Worm (Caenorhabditis elegans) whole organism, young adult: ENCODE data around the gene tag-280.

Experiments used
- B0336.3 ChIP-seq: fragments of 200-800 bp; sonication (Bioruptor generic); IDR thresholded peaks from 2 replicates; pipeline ENCODE4 v1.3.6; 2022; ENCODE audit warnings: missing genetic modification characterization, missing compliant biosample characterization
- F57A8.1 ChIP-seq: fragments of 200-800 bp; sonication (Bioruptor generic); optimal IDR thresholded peaks from 2 replicates; lab custom pipeline; 2018; ENCODE audit warnings: mild to moderate bottlenecking, missing genetic modification characterization, moderate library complexity, missing compliant biosample characterization
- T26A5.8 ChIP-seq: sonication (generic microtip); optimal IDR thresholded peaks from 2 replicates; lab custom pipeline; 2016; ENCODE audit warnings: missing genetic modification characterization, missing compliant biosample characterization
- Y53G8AR.9 ChIP-seq: fragments of 200-800 bp; sonication (Bioruptor generic); conservative IDR thresholded peaks from 2 replicates; pipeline ENCODE4 v1.3.6; 2022; ENCODE audit warnings: missing genetic modification reagents, missing genetic modification characterization, missing compliant biosample characterization
- Y79H2A.3 ChIP-seq: fragments of 200-800 bp; sonication (Bioruptor generic); conservative IDR thresholded peaks from 2 replicates; pipeline ENCODE4 v1.3.6; 2022; ENCODE audit warnings: missing genetic modification reagents, missing genetic modification characterization, missing compliant biosample characterization
- ZK185.1 ChIP-seq: sonication (generic microtip); optimal IDR thresholded peaks from 2 replicates; lab custom pipeline; 2016; ENCODE audit warnings: mild to moderate bottlenecking, missing genetic modification characterization, missing compliant biosample characterization; ENCODE audit not compliant: poor library complexity, severe bottlenecking
- akir-1 ChIP-seq: fragments of 200-800 bp; sonication (Bioruptor generic); optimal IDR thresholded peaks from 2 replicates; lab custom pipeline; 2018; ENCODE audit warnings: mild to moderate bottlenecking, missing genetic modification characterization, moderate library complexity, missing compliant biosample characterization
- ama-1 ChIP-seq, 3 experiments: fragments of 150-350 bp in 1 of 3; sonication (generic microtip) in 2 of 3; optimal IDR thresholded peaks; 2 replicates each; lab custom pipeline; 2014 to 2018; ENCODE audit warnings: missing biosample characterization in 2 of 3, missing genetic modification characterization in 2 of 3, missing genetic modification reagents in 2 of 3
- atf-7 ChIP-seq: sonication (generic microtip); optimal IDR thresholded peaks from 2 replicates; lab custom pipeline; 2017; ENCODE audit warnings: mild to moderate bottlenecking, missing genetic modification characterization, missing compliant biosample characterization
- athp-1 ChIP-seq: sonication (generic microtip); optimal IDR thresholded peaks from 2 replicates; lab custom pipeline; 2017; ENCODE audit warnings: mild to moderate bottlenecking, missing genetic modification characterization, missing compliant biosample characterization
- attf-6 ChIP-seq: fragments of 200-800 bp; sonication (Bioruptor generic); IDR thresholded peaks from 2 replicates; pipeline ENCODE4 v1.3.6; 2022; ENCODE audit warnings: missing genetic modification reagents, missing genetic modification characterization, missing compliant biosample characterization
- bed-2 ChIP-seq: fragments of 200-800 bp; sonication (Bioruptor generic); IDR thresholded peaks from 2 replicates; pipeline ENCODE4 v1.3.6; 2022; ENCODE audit warnings: missing genetic modification reagents, missing genetic modification characterization, missing compliant biosample characterization
- ccch-3 ChIP-seq: fragments of 200-800 bp; sonication (Bioruptor generic); optimal IDR thresholded peaks from 2 replicates; lab custom pipeline; 2018; ENCODE audit warnings: mild to moderate bottlenecking, missing genetic modification characterization, missing compliant biosample characterization
- ceh-100 ChIP-seq: fragments of 200-800 bp; sonication (Bioruptor generic); IDR thresholded peaks from 2 replicates; pipeline ENCODE4 v1.3.6; 2022; ENCODE audit warnings: missing genetic modification reagents, missing genetic modification characterization, missing compliant biosample characterization
- ceh-79 ChIP-seq: sonication (generic microtip); optimal IDR thresholded peaks from 2 replicates; lab custom pipeline; 2017; ENCODE audit warnings: mild to moderate bottlenecking, missing genetic modification characterization, missing compliant biosample characterization
- ceh-91 ChIP-seq: fragments of 200-800 bp; sonication (Bioruptor generic); IDR thresholded peaks from 2 replicates; pipeline ENCODE4 v1.3.6; 2022; ENCODE audit warnings: missing genetic modification reagents, missing genetic modification characterization, missing compliant biosample characterization
- dpff-1 ChIP-seq: sonication (generic microtip); optimal IDR thresholded peaks from 2 replicates; lab custom pipeline; 2017; ENCODE audit warnings: mild to moderate bottlenecking, missing genetic modification characterization, missing compliant biosample characterization
- dpl-1 ChIP-seq: fragments of 150-350 bp; optimal IDR thresholded peaks from 2 replicates; lab custom pipeline; 2014; ENCODE audit warnings: missing biosample characterization, missing genetic modification reagents, missing genetic modification characterization
- egl-18 ChIP-seq: fragments of 200-800 bp; sonication (Bioruptor generic); IDR thresholded peaks from 2 replicates; pipeline ENCODE4 v1.3.6; 2022; ENCODE audit warnings: missing genetic modification reagents, missing genetic modification characterization, missing compliant biosample characterization
- ekl-4 ChIP-seq: fragments of 200-800 bp; sonication (Bioruptor generic); IDR thresholded peaks from 2 replicates; pipeline ENCODE4 v1.3.6; 2022; ENCODE audit warnings: missing genetic modification reagents, missing genetic modification characterization, missing compliant biosample characterization
- gei-17 ChIP-seq: fragments of 200-800 bp; sonication (Bioruptor generic); optimal IDR thresholded peaks from 2 replicates; lab custom pipeline; 2018; ENCODE audit warnings: mild to moderate bottlenecking, missing genetic modification characterization, missing compliant biosample characterization
- hmg-20 ChIP-seq: fragments of 200-800 bp; sonication (Bioruptor generic); IDR thresholded peaks from 2 replicates; pipeline ENCODE4 v1.3.6; 2022; ENCODE audit warnings: missing genetic modification reagents, missing genetic modification characterization, missing compliant biosample characterization
- hsf-1 ChIP-seq: fragments of 200-800 bp; sonication (Bioruptor generic); IDR thresholded peaks from 2 replicates; pipeline ENCODE4 v1.3.6; 2022; ENCODE audit warnings: missing genetic modification reagents, missing genetic modification characterization, missing compliant biosample characterization
- lin-40 ChIP-seq: sonication (generic microtip); optimal IDR thresholded peaks from 2 replicates; lab custom pipeline; 2016; ENCODE audit warnings: missing genetic modification characterization, mild to moderate bottlenecking, missing compliant biosample characterization, missing genotype, missing genetic modification reagents
- lir-1 ChIP-seq: fragments of 200-800 bp; sonication (Bioruptor generic); conservative IDR thresholded peaks from 2 replicates; pipeline ENCODE4 v1.3.6; 2022; ENCODE audit warnings: missing genetic modification reagents, missing genetic modification characterization, missing compliant biosample characterization
- lsl-1 ChIP-seq: fragments of 200-800 bp; sonication (Bioruptor generic); optimal IDR thresholded peaks from 2 replicates; lab custom pipeline; 2018; ENCODE audit warnings: mild to moderate bottlenecking, missing genetic modification characterization, moderate library complexity, missing compliant biosample characterization
- lsy-27 ChIP-seq: sonication (generic microtip); optimal IDR thresholded peaks from 2 replicates; lab custom pipeline; 2017; ENCODE audit warnings: missing genetic modification characterization, mild to moderate bottlenecking, missing compliant biosample characterization, antibody characterized with exemption, missing genotype, borderline replicate concordance; ENCODE audit not compliant: insufficient read depth
- madf-3 ChIP-seq: fragments of 200-800 bp; sonication (Bioruptor generic); IDR thresholded peaks from 2 replicates; pipeline ENCODE4 v1.3.6; 2022; ENCODE audit warnings: missing genetic modification reagents, missing genetic modification characterization, missing compliant biosample characterization
- mxl-1 ChIP-seq: sonication (generic microtip); optimal IDR thresholded peaks from 2 replicates; lab custom pipeline; 2016; ENCODE audit warnings: missing genetic modification characterization, missing compliant biosample characterization
- nfya-1 ChIP-seq: sonication (generic microtip); optimal IDR thresholded peaks from 2 replicates; lab custom pipeline; 2017; ENCODE audit warnings: antibody characterized with exemption, missing compliant biosample characterization, missing genetic modification characterization, borderline replicate concordance; ENCODE audit not compliant: insufficient read depth
- nfya-2 ChIP-seq: fragments of 200-800 bp; sonication (Bioruptor generic); IDR thresholded peaks from 2 replicates; pipeline ENCODE4 v1.3.6; 2022; ENCODE audit warnings: missing genetic modification reagents, missing genetic modification characterization, missing compliant biosample characterization
- nhr-27 ChIP-seq: fragments of 200-800 bp; sonication (Bioruptor generic); optimal IDR thresholded peaks from 2 replicates; lab custom pipeline; 2018; ENCODE audit warnings: mild to moderate bottlenecking, missing genetic modification characterization, moderate library complexity, missing compliant biosample characterization
- nhr-90 ChIP-seq: sonication (generic microtip); optimal IDR thresholded peaks from 2 replicates; lab custom pipeline; 2016; ENCODE audit warnings: missing genotype, mild to moderate bottlenecking, missing genetic modification characterization, missing compliant biosample characterization
- sptf-2 ChIP-seq: fragments of 200-800 bp; sonication (Bioruptor generic); optimal IDR thresholded peaks from 2 replicates; lab custom pipeline; 2018; ENCODE audit warnings: mild to moderate bottlenecking, missing genetic modification characterization, missing compliant biosample characterization
- tlf-1 ChIP-seq: fragments of 200-800 bp; sonication (Bioruptor generic); optimal IDR thresholded peaks from 2 replicates; lab custom pipeline; 2018; ENCODE audit warnings: mild to moderate bottlenecking, missing genetic modification characterization, missing compliant biosample characterization
- unc-62 ChIP-seq: fragments of 150-350 bp; optimal IDR thresholded peaks from 2 replicates; lab custom pipeline; 2014; ENCODE audit warnings: missing biosample characterization, missing genetic modification reagents, missing genetic modification characterization
- zfh-2 ChIP-seq: fragments of 200-800 bp; sonication (Bioruptor generic); conservative IDR thresholded peaks from 2 replicates; pipeline ENCODE4 v1.3.6; 2022; ENCODE audit warnings: missing genetic modification reagents, missing genetic modification characterization, missing compliant biosample characterization

Gene tag-280

DNA sequence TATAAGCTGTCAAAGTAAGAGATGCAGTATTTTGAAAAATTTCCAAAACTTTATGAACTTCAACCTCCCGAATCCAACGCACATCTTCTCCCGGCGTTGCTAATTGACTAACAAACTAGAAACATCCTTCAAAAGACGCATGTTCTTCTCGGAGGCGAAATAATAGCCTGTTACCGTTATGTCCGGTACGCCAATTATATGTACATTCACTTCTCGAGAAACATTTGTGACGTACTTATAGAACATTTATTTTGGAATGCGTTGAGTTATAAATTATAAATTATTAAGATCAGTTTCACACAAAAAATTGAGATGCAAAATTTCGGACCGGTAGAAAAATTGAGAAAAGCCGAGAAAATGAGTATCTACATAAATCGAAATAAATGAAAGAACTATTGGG is 36.5 kb downstream of the tag-280 start, which contains the start of gene T21B4.3:
T21B4.3 (minus strand) TSS at position 101 of the 400 bp plus-strand sequence.
- TF ChIP-seq lin-40 (tag; lab: Kevin White, UChicago) (no peak), gei-17 (GFP tag; lab: Kevin White, UChicago) (no peak), dpff-1 (no peak), unc-62 (no peak), sptf-2 (GFP tag; lab: Kevin White, UChicago) (no peak), lsy-27 (tag; lab: Kevin White, UChicago) (no peak), ekl-4 (GFP tag; lab: Robert Waterston, UW) (no peak), hmg-20 (GFP tag; lab: Robert Waterston, UW) (no peak), bed-2 (no peak), Y79H2A.3 (GFP tag; lab: Robert Waterston, UW) (no peak), nfya-2 (GFP tag; lab: Robert Waterston, UW) (no peak), ceh-100 (GFP tag; lab: Robert Waterston, UW) (no peak), madf-3 (GFP tag; lab: Robert Waterston, UW) (no peak), mxl-1 (tag; lab: Kevin White, UChicago) (no peak), attf-6 (GFP tag; lab: Robert Waterston, UW) (no peak), B0336.3 (no peak), nfya-1 (tag; lab: Kevin White, UChicago) (no peak)
- TF ChIP-seq, all 124 proteins: peak for 0

DNA sequence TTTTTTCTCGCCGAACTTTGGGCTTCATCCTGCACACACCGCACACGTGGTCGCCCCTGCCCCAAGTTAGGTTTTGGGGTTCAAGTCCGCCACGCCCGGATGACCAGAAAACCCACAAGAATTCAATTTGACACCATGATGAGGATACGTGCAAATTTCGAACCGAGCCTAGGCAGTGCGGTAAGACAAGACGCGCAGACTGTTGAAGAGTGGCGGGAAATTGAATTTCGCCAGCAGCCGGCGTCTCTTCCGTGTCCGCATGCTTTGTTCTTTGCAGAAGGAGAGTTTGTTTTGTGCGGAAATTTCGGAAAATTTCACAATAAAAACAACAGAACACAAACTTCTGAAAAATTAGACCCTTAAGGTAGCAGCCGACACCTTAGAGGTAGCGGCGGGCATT is 39.5 kb downstream of the tag-280 start:
- TF ChIP-seq hsf-1 (no peak), zfh-2 (peak; percentile 42; the same call in 1 of the 2 replicates)

DNA sequence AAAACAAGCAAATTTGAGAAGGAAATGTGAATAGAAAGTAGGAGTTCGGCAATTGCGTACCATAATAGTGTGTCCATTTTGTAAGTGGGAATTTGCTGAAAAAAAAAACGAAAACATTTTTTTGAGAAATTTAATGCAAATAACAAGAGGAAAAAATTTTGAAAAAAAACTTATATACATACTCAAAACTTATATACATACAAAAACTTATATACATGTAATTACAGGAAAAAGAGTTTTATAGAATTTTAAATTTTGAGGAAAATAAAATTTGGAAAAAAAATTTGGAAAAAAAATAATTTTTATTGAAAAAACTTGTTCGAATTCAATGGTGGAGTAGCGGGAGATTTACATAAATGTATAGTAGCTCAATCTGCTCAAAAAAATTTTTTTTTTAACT is 42.3 kb downstream of the tag-280 start, which contains the start of gene ador-1:
ador-1 (minus strand) TSS at position 101 of the 400 bp plus-strand sequence.
- no peak for TF ChIP-seq B0336.3
- no peak for TF ChIP-seq athp-1 (tag; lab: Kevin White, UChicago)
- TF ChIP-seq ekl-4 (GFP tag; lab: Robert Waterston, UW) = no peak
- no peak for TF ChIP-seq nhr-90
- no peak for TF ChIP-seq lir-1 (GFP tag; lab: Robert Waterston, UW)
- no peak for TF ChIP-seq lsl-1 (GFP tag; lab: Kevin White, UChicago)
- TF ChIP-seq F57A8.1 (GFP tag; lab: Kevin White, UChicago) = no peak
- TF ChIP-seq, all 124 proteins: peak for 0

DNA sequence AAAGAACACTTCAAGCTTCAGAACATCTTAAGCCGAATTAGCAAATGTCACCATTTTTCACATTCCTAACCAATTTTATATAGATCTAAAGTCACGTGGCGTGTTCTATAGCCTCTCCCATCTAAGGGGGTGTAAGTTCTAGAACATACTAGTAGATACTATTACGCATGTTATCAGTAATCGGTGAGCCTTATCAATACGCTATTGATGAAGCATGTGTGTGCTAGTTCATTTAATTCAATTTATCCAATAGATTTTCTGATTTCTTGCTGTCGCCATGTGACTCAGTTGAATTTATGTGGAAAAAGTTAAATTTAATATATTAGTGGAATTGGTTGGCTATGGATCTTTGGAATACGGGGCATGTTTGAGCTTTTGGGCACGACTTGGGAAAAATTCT is 46.1 kb downstream of the tag-280 start:
- TF ChIP-seq tlf-1 (GFP tag; lab: Kevin White, UChicago) = no peak
- TF ChIP-seq dpl-1 = no peak
- TF ChIP-seq akir-1 = no peak
- no peak for TF ChIP-seq hsf-1
- no peak for TF ChIP-seq ceh-79
- TF ChIP-seq ZK185.1 (tag; lab: Kevin White, UChicago) = no peak
- TF ChIP-seq T26A5.8 (tag; lab: Kevin White, UChicago) = no peak
- no peak for TF ChIP-seq Y79H2A.3 (GFP tag; lab: Robert Waterston, UW)
- no peak for TF ChIP-seq ama-1 (optimal IDR thresholded peaks at IDR 0.05; lab: Kevin White, UChicago)
- TF ChIP-seq ama-1 (GFP tag; optimal IDR thresholded peaks at IDR 0.05; lab: Kevin White, UChicago) = no peak
- no peak for TF ChIP-seq ceh-91 (GFP tag; lab: Robert Waterston, UW)
- TF ChIP-seq unc-62 = no peak
- no peak for TF ChIP-seq atf-7 (tag; lab: Kevin White, UChicago)
- TF ChIP-seq Y53G8AR.9 (GFP tag; lab: Robert Waterston, UW) = no peak
- TF ChIP-seq nhr-27 = no peak
- TF ChIP-seq ccch-3 (GFP tag; lab: Kevin White, UChicago) = no peak
- TF ChIP-seq egl-18 (GFP tag; lab: Robert Waterston, UW) = no peak
